Worm (Caenorhabditis elegans) whole organism, L4 larva: ENCODE results near the gene C26B9.6.

Experiments used
- ces-1 ChIP-seq: fragments of 150-350 bp; sonication (generic microtip); optimal IDR thresholded peaks from 4 replicates; lab custom pipeline; 2014; ENCODE audit warnings: missing biosample characterization, missing genetic modification reagents, missing genetic modification characterization
- dmd-6 ChIP-seq: fragments of 200-800 bp; sonication (Bioruptor generic); IDR thresholded peaks from 2 replicates; pipeline ENCODE4 v1.3.6; 2022; ENCODE audit warnings: missing genetic modification reagents, missing genetic modification characterization, missing compliant biosample characterization
- jun-1 ChIP-seq: fragments of 150-350 bp; optimal IDR thresholded peaks from 2 replicates; lab custom pipeline; 2014; ENCODE audit warnings: missing biosample characterization, missing genetic modification reagents, missing genetic modification characterization
- lin-1 ChIP-seq: fragments of 200-800 bp; sonication (Bioruptor generic); IDR thresholded peaks from 2 replicates; pipeline ENCODE4 v1.3.6; 2022; ENCODE audit warnings: missing genetic modification reagents, missing genetic modification characterization, missing compliant biosample characterization
- lin-39 ChIP-seq: fragments of 150-350 bp; optimal IDR thresholded peaks from 2 replicates; lab custom pipeline; 2014; ENCODE audit warnings: missing biosample characterization, missing genetic modification reagents, missing genetic modification characterization
- mep-1 ChIP-seq: fragments of 150-350 bp; sonication (generic microtip); optimal IDR thresholded peaks from 3 replicates; lab custom pipeline; 2014; ENCODE audit warnings: missing biosample characterization, missing genetic modification characterization
- nhr-237 ChIP-seq: sonication (generic microtip); optimal IDR thresholded peaks from 2 replicates; lab custom pipeline; 2017; ENCODE audit warnings: missing biosample characterization, missing genetic modification characterization
- nhr-77 ChIP-seq: fragments of 150-350 bp; optimal IDR thresholded peaks from 2 replicates; lab custom pipeline; 2014; ENCODE audit warnings: missing biosample characterization, missing genetic modification characterization

DNA sequence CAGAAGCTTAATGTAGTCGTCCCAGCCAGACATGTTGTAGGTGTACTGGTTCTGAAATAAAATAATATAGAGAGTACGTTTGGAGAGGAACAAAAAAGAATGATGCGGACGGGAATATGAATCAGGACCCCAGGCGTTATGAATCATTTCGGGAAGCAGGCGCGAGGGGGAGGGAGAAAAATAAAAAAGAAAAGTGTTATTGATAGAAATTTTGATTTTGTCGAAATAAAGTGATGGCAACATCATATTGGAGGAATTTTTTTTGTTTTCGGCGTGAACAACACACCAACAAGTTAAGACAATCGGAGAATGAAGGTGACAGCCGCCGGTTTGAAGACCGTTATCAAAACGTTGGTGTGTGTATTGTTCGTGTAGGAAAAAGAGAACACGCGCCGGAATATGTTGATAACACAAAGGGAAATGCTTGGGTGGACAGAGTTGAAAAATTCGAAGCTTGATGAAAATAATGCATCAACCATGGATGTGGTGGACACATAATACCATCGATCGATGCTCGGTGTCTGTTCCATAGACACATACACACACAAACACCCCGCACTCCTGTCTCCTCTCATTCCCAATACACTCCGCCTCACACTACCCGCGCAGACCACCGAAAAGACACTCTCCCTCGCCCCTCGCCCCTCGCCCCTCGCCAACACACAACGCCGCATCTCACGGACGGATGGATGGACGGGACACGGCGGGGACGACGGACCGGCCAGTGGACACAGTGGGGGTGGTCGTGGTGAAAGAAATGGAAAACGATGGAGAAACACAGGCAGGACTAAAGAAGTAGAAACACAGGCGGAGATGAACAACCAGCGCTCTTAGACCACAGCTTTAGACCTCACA, 19.0 kb upstream of the C26B9.6 start, which contains the start of gene pfn-2:
- no peak for TF ChIP-seq nhr-77
- TF ChIP-seq lin-39 (tag; lab: Kevin White, UChicago): no peak
- TF ChIP-seq nhr-237 (tag; lab: Kevin White, UChicago): no peak
- no peak for TF ChIP-seq jun-1 (tag; lab: Kevin White, UChicago)
- TF ChIP-seq ces-1 (GFP tag; lab: Kevin White, UChicago): no peak
- TF ChIP-seq mep-1: peak; percentile 33
- no peak for TF ChIP-seq lin-1 (GFP tag; lab: Robert Waterston, UW)
- TF ChIP-seq dmd-6: peak; percentile 40
